Worm (Caenorhabditis elegans) whole organism, L1 larva: ENCODE measurements around the gene Y54F10BM.9.

Experiments
- C34B4.2 ChIP-seq: sonication (generic microtip); optimal IDR thresholded peaks from 2 replicates; lab custom pipeline; 2017; ENCODE audit warnings: mild to moderate bottlenecking, missing genetic modification characterization, missing compliant biosample characterization
- F16B12.6 ChIP-seq: fragments of 150-350 bp; optimal IDR thresholded peaks from 2 replicates; lab custom pipeline; 2014; ENCODE audit warnings: missing biosample characterization, missing genetic modification characterization
- aly-2 ChIP-seq: fragments of 150-350 bp; optimal IDR thresholded peaks from 2 replicates; lab custom pipeline; 2014; ENCODE audit warnings: missing biosample characterization, missing genetic modification characterization
- ceh-82 ChIP-seq, 3 experiments: fragments of 150-350 bp in 1 of 3; sonication (generic microtip) in 2 of 3; optimal IDR thresholded peaks; 2 replicates each; lab custom pipeline; 2014 to 2017; ENCODE audit warnings: missing biosample characterization in 3 of 3, missing genetic modification characterization in 3 of 3
- lin-13 ChIP-seq: fragments of 150-350 bp; optimal IDR thresholded peaks from 2 replicates; lab custom pipeline; 2014; ENCODE audit warnings: missing biosample characterization, missing genetic modification reagents, missing genetic modification characterization
- lin-35 ChIP-seq, 2 experiments: fragments of 150-350 bp; optimal IDR thresholded peaks; 2 replicates each; lab custom pipeline; 2014; ENCODE audit warnings: missing biosample characterization in 2 of 2, missing genetic modification characterization in 2 of 2, missing genetic modification reagents in 2 of 2
- lin-39 ChIP-seq: fragments of 150-350 bp; optimal IDR thresholded peaks from 2 replicates; lab custom pipeline; 2014; ENCODE audit warnings: missing biosample characterization, missing genetic modification reagents, missing genetic modification characterization
- lir-3 ChIP-seq: sonication (generic microtip); optimal IDR thresholded peaks from 2 replicates; lab custom pipeline; 2016; ENCODE audit warnings: mild to moderate bottlenecking, missing genetic modification characterization, moderate library complexity, missing compliant biosample characterization; ENCODE audit not compliant: poor library complexity
- nhr-77 ChIP-seq: fragments of 150-350 bp; optimal IDR thresholded peaks from 2 replicates; lab custom pipeline; 2014; ENCODE audit warnings: missing biosample characterization, missing genetic modification characterization
- snpc-4 ChIP-seq: fragments of 150-350 bp; optimal IDR thresholded peaks from 2 replicates; lab custom pipeline; 2014; ENCODE audit warnings: missing biosample characterization, missing genetic modification characterization
- sptf-1 ChIP-seq: fragments of 150-350 bp; optimal IDR thresholded peaks from 2 replicates; lab custom pipeline; 2014; ENCODE audit warnings: missing biosample characterization, missing genetic modification characterization
- tlp-1 ChIP-seq: fragments of 150-350 bp; optimal IDR thresholded peaks from 2 replicates; lab custom pipeline; 2014; ENCODE audit warnings: missing biosample characterization, missing genetic modification characterization
- unc-130 ChIP-seq: fragments of 150-350 bp; optimal IDR thresholded peaks from 2 replicates; lab custom pipeline; 2017; ENCODE audit warnings: missing biosample characterization, missing genetic modification characterization, inconsistent platforms

DNA sequence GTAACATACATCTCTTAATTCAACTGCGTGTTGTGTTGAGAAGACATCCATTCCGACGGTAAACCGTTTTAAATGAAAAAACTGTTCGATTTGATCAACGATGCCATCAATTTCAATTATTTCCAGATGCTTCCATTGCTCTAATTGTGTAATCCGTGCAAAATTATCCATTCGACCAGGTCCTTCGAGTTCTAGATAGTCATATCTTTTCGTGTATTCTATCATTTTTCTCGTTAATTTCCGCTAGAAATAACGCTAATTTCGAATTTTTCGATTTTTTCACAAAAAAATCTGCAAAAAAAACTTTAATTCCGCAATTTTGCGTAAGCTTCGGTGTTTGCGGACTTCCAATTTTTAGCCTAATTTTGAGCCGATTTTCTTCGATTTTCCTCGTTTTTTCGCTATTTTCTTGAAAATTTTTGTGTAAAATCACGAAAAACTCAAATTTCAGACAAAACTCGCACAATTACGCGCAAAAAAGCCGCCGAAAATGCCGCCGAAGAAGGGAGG is 9.3 kb upstream of the Y54F10BM.9 start, which contains the start of the genes fbxa-66 and iffb-1:
- TF ChIP-seq ceh-82 (tag; optimal IDR thresholded peaks at IDR 0.05; lab: Kevin White, UChicago) (peak in 1 of 3 experiments; percentile 30), lin-35 (GFP tag; optimal IDR thresholded peaks at IDR 0.05; lab: Kevin White, UChicago) (peak; percentile 37 to 55), sptf-1 (tag; lab: Kevin White, UChicago) (no peak), lir-3 (tag; lab: Kevin White, UChicago) (no peak), lin-39 (tag; lab: Kevin White, UChicago) (no peak), aly-2 (tag; lab: Kevin White, UChicago) (no peak), nhr-77 (tag; lab: Kevin White, UChicago) (no peak), lin-13 (GFP tag; lab: Kevin White, UChicago) (no peak), snpc-4 (tag; lab: Kevin White, UChicago) (no peak), C34B4.2 (no peak), F16B12.6 (tag; lab: Kevin White, UChicago) (peak; percentile 85), unc-130 (tag; lab: Kevin White, UChicago) (no peak), tlp-1 (tag; lab: Kevin White, UChicago) (no peak)
